Worm (Caenorhabditis elegans): Measurements from ENCODE around the gene srh-129.

srh-129 gene

ce11 chrV:5132441-5132840, 11.2 kb downstream of the srh-129 start, which contains the start of gene F14F9.4:
Gene F14F9.4 (plus strand): TSS chrV:5132741.
- no peak for TF ChIP-seq ceh-36 (tag; optimal IDR thresholded peaks at IDR 0.05)
- TF ChIP-seq ama-1 (optimal IDR thresholded peaks at IDR 0.05) = no peak
- TF ChIP-seq ets-7 (tag; optimal IDR thresholded peaks at IDR 0.05) = no peak
- TF ChIP-seq hmg-4 (GFP tag; optimal IDR thresholded peaks at IDR 0.05) = no peak
- TF ChIP-seq aly-1 (tag; optimal IDR thresholded peaks at IDR 0.05) = no peak
- no peak for TF ChIP-seq scrt-1 (GFP tag; IDR thresholded peaks at IDR 0.05)
- TF ChIP-seq sea-1 (GFP tag; conservative IDR thresholded peaks at IDR 0.05) = no peak
- TF ChIP-seq tbx-11 (GFP tag; IDR thresholded peaks at IDR 0.05) = no peak
- TF ChIP-seq B0310.2 (tag; optimal IDR thresholded peaks at IDR 0.05) = no peak
- no peak for TF ChIP-seq ceh-13 (GFP tag; optimal IDR thresholded peaks at IDR 0.05)

- TF ChIP-seq F13C5.2 (tag; optimal IDR thresholded peaks at IDR 0.05) (no peak), scrt-1 (GFP tag; IDR thresholded peaks at IDR 0.05) (no peak), hnd-1 (tag; optimal IDR thresholded peaks at IDR 0.05) (no peak), tra-4 (tag; optimal IDR thresholded peaks at IDR 0.05) (no peak), aly-1 (tag; optimal IDR thresholded peaks at IDR 0.05) (no peak), hmbx-1 (tag; optimal IDR thresholded peaks at IDR 0.05) (no peak), flt-1 (GFP tag; IDR thresholded peaks at IDR 0.05) (no peak), ama-1 (optimal IDR thresholded peaks at IDR 0.05) (no peak), ceh-36 (tag; optimal IDR thresholded peaks at IDR 0.05) (no peak)
Observed at ce11 chrV:5131380-5131779, 12.3 kb downstream of the srh-129 start.

- no peak for TF ChIP-seq tra-4 (tag; optimal IDR thresholded peaks at IDR 0.05)
- no peak for TF ChIP-seq scrt-1 (GFP tag; IDR thresholded peaks at IDR 0.05)
- no peak for TF ChIP-seq hmbx-1 (tag; optimal IDR thresholded peaks at IDR 0.05)
- TF ChIP-seq pes-1 (GFP tag; IDR thresholded peaks at IDR 0.05) = no peak
- TF ChIP-seq hmg-4 (GFP tag; optimal IDR thresholded peaks at IDR 0.05) = no peak
- TF ChIP-seq ceh-13 (GFP tag; optimal IDR thresholded peaks at IDR 0.05) = no peak
- no peak for TF ChIP-seq sea-1 (GFP tag; conservative IDR thresholded peaks at IDR 0.05)
- TF ChIP-seq ceh-36 (tag; optimal IDR thresholded peaks at IDR 0.05) = no peak
- TF ChIP-seq tbx-37 (GFP tag; conservative IDR thresholded peaks at IDR 0.05) = no peak
- no peak for TF ChIP-seq ama-1 (optimal IDR thresholded peaks at IDR 0.05)
- TF ChIP-seq B0310.2 (tag; optimal IDR thresholded peaks at IDR 0.05) = no peak
- no peak for TF ChIP-seq F13C5.2 (tag; optimal IDR thresholded peaks at IDR 0.05)
- no peak for TF ChIP-seq ets-7 (tag; optimal IDR thresholded peaks at IDR 0.05)
- TF ChIP-seq aly-1 (tag; optimal IDR thresholded peaks at IDR 0.05) = no peak
Observed at ce11 chrV:5130018-5130417, 13.7 kb downstream of the srh-129 start, which contains the start of gene F14F9.8. Gene F14F9.8 (plus strand): TSS chrV:5130318.

DNA sequence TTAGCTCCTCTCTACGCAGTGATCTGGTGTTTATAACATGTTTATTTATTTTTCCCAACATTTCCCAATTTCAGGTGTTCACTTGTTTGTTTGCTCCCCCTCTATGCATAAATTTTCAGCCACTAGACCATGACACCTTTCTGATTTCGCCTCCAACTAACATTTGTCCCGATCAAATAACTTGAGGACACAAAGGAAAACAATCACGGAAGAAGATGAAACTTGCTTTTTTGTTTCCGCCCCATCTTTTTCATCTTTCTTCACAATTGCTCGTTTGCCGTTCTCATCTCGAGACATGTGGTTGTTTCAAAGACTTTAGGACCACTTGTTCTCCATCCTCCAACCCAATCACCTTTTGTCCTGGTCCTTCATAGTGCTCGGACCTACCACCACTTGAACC, 16.9 kb downstream of the srh-129 start, which contains the start of gene F14F9.5:
Gene F14F9.5 (plus strand): TSS at position 301 of the 400 bp plus-strand sequence.
- TF ChIP-seq sea-1 (GFP tag; conservative IDR thresholded peaks at IDR 0.05) = no peak
- TF ChIP-seq flt-1 (GFP tag; IDR thresholded peaks at IDR 0.05) = no peak
- no peak for TF ChIP-seq tbx-37 (GFP tag; conservative IDR thresholded peaks at IDR 0.05)

ce11 chrV:5119679-5120078, 24.0 kb downstream of the srh-129 start, which contains the start of gene sid-1:
Gene sid-1 (plus strand): TSS chrV:5119970.
- no peak for TF ChIP-seq tbx-37 (GFP tag; conservative IDR thresholded peaks at IDR 0.05)
- TF ChIP-seq ceh-36 (tag; optimal IDR thresholded peaks at IDR 0.05) = no peak
- no peak for TF ChIP-seq hmg-4 (GFP tag; optimal IDR thresholded peaks at IDR 0.05)
- no peak for TF ChIP-seq B0310.2 (tag; optimal IDR thresholded peaks at IDR 0.05)
- no peak for TF ChIP-seq hmbx-1 (tag; optimal IDR thresholded peaks at IDR 0.05)
- no peak for TF ChIP-seq aly-1 (tag; optimal IDR thresholded peaks at IDR 0.05)
- no peak for TF ChIP-seq flt-1 (GFP tag; IDR thresholded peaks at IDR 0.05)
- TF ChIP-seq tra-4 (tag; optimal IDR thresholded peaks at IDR 0.05) = no peak
- TF ChIP-seq sea-1 (GFP tag; conservative IDR thresholded peaks at IDR 0.05) = no peak

ce11 chrV:5119109-5119508, 24.6 kb downstream of the srh-129 start, which contains the start of gene C04F5.9:
Gene C04F5.9 (minus strand): TSS chrV:5119209.
- TF ChIP-seq tra-4 (tag; optimal IDR thresholded peaks at IDR 0.05) (no peak), flt-1 (GFP tag; IDR thresholded peaks at IDR 0.05) (no peak), ceh-36 (tag; optimal IDR thresholded peaks at IDR 0.05) (no peak), tbx-37 (GFP tag; conservative IDR thresholded peaks at IDR 0.05) (no peak)

ce11 chrV:5113654-5114053, 30.0 kb downstream of the srh-129 start, which contains the start of gene C04F5.8:
Gene C04F5.8 (minus strand): TSS chrV:5113754.
- TF ChIP-seq ceh-13 (GFP tag; optimal IDR thresholded peaks at IDR 0.05) = no peak
- TF ChIP-seq tbx-37 (GFP tag; conservative IDR thresholded peaks at IDR 0.05) = no peak
- no peak for TF ChIP-seq F13C5.2 (tag; optimal IDR thresholded peaks at IDR 0.05)
- TF ChIP-seq ets-7 (tag; optimal IDR thresholded peaks at IDR 0.05) = no peak
- TF ChIP-seq aly-1 (tag; optimal IDR thresholded peaks at IDR 0.05) = no peak
- TF ChIP-seq hmbx-1 (tag; optimal IDR thresholded peaks at IDR 0.05) = no peak
- no peak for TF ChIP-seq pes-1 (GFP tag; IDR thresholded peaks at IDR 0.05)
- TF ChIP-seq ama-1 (optimal IDR thresholded peaks at IDR 0.05) = no peak
- TF ChIP-seq hmg-4 (GFP tag; optimal IDR thresholded peaks at IDR 0.05) = no peak
- TF ChIP-seq ceh-36 (tag; optimal IDR thresholded peaks at IDR 0.05) = no peak
- TF ChIP-seq B0310.2 (tag; optimal IDR thresholded peaks at IDR 0.05) = no peak
- TF ChIP-seq tra-4 (tag; optimal IDR thresholded peaks at IDR 0.05) = no peak
- no peak for TF ChIP-seq tbx-11 (GFP tag; IDR thresholded peaks at IDR 0.05)

- TF ChIP-seq sea-1 (GFP tag; conservative IDR thresholded peaks at IDR 0.05) = no peak
- TF ChIP-seq aly-1 (tag; optimal IDR thresholded peaks at IDR 0.05) = no peak
- TF ChIP-seq ceh-13 (GFP tag; optimal IDR thresholded peaks at IDR 0.05) = no peak
- no peak for TF ChIP-seq pes-1 (GFP tag; IDR thresholded peaks at IDR 0.05)
- TF ChIP-seq hmg-4 (GFP tag; optimal IDR thresholded peaks at IDR 0.05) = no peak
- no peak for TF ChIP-seq scrt-1 (GFP tag; IDR thresholded peaks at IDR 0.05)
- TF ChIP-seq ama-1 (optimal IDR thresholded peaks at IDR 0.05) = no peak
- TF ChIP-seq tra-4 (tag; optimal IDR thresholded peaks at IDR 0.05) = no peak
- no peak for TF ChIP-seq B0310.2 (tag; optimal IDR thresholded peaks at IDR 0.05)
- TF ChIP-seq hnd-1 (tag; optimal IDR thresholded peaks at IDR 0.05) = no peak
- TF ChIP-seq ceh-36 (tag; optimal IDR thresholded peaks at IDR 0.05) = no peak
- TF ChIP-seq ets-7 (tag; optimal IDR thresholded peaks at IDR 0.05) = no peak
Observed at ce11 chrV:5110684-5111083, 33.0 kb downstream of the srh-129 start, which contains the start of gene ugt-63. Gene ugt-63 (minus strand): TSS chrV:5110772.

Measured in whole organism, early embryonic.